Worm (Caenorhabditis elegans): Measurements from ENCODE around the gene str-77.
A peak's percentile ranks its signal among the peaks of the same experiment; 100 is the strongest.

str-77 gene

ce11 chrV:17752340-17752739, 33.6 kb downstream of the str-77 start:
- TF ChIP-seq nhr-80 (tag; optimal IDR thresholded peaks at IDR 0.05) (peak; percentile 90), dox-1 (GFP tag; IDR thresholded peaks at IDR 0.05) (0 out of 2 replicates have a peak, but pooled peaks have one; percentile 12), cebp-1 (GFP tag; IDR thresholded peaks at IDR 0.05) (no peak), cebp-1 (tag; optimal IDR thresholded peaks at IDR 0.05) (peak; percentile 37), tbp1 (GFP tag; optimal IDR thresholded peaks at IDR 0.05) (peak; percentile 0), ztf-6 (GFP tag; IDR thresholded peaks at IDR 0.05) (no peak), snpc-4 (GFP tag; optimal IDR thresholded peaks at IDR 0.05) (no peak), snpc-4 (tag; optimal IDR thresholded peaks at IDR 0.05) (peak in 1 of 4 experiments; percentile 14), attf-6 (GFP tag; IDR thresholded peaks at IDR 0.05) (no peak)

ce11 chrV:17754999-17755398, 36.3 kb downstream of the str-77 start:
- TF ChIP-seq nhr-80 (tag; optimal IDR thresholded peaks at IDR 0.05) (peak; percentile 31), repo-1 (tag; optimal IDR thresholded peaks at IDR 0.05) (no peak)

DNA sequence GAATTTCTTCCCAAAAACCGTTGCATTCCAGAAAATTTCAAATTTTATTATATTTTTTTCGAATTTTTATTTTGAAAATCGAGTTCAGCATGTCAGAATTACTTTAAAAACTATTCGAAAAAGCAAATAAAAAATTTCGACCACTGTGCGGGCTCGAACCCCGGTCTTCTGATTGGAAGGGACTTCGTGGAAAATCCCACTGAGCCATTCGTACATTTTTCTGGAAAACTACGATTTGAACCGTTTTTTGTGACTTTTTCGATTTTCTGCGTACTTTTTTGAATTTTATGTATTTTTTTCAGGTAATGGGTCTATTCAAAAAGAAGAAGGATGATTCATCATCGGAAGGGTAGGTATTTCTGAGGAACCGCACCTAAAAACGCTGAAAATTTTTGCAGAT, 36.8 kb downstream of the str-77 start, which contains the start of gene pgp-9:
Gene pgp-9, plus strand, starts transcription at position 301 of the 400 bp plus-strand sequence.
- no peak for TF ChIP-seq nhr-80 (tag; optimal IDR thresholded peaks at IDR 0.05)
- TF ChIP-seq attf-5 (GFP tag; optimal IDR thresholded peaks at IDR 0.05): no peak
- TF ChIP-seq rec-8 (tag; optimal IDR thresholded peaks at IDR 0.05): no peak
- TF ChIP-seq lag-1 (GFP tag; IDR thresholded peaks at IDR 0.05): no peak
- no peak for TF ChIP-seq nfya-1 (tag; optimal IDR thresholded peaks at IDR 0.05; ENCODE audit: borderline replicate concordance, insufficient read depth)
- TF ChIP-seq B0035.1 (tag; optimal IDR thresholded peaks at IDR 0.05): no peak
- no peak for TF ChIP-seq T26A5.8 (tag; optimal IDR thresholded peaks at IDR 0.05)
- TF ChIP-seq aptf-2 (GFP tag; conservative IDR thresholded peaks at IDR 0.05): no peak
- no peak for TF ChIP-seq athp-1 (tag; optimal IDR thresholded peaks at IDR 0.05)
- TF ChIP-seq snpc-1.1 (tag; optimal IDR thresholded peaks at IDR 0.05; ENCODE audit: insufficient read depth): no peak

DNA sequence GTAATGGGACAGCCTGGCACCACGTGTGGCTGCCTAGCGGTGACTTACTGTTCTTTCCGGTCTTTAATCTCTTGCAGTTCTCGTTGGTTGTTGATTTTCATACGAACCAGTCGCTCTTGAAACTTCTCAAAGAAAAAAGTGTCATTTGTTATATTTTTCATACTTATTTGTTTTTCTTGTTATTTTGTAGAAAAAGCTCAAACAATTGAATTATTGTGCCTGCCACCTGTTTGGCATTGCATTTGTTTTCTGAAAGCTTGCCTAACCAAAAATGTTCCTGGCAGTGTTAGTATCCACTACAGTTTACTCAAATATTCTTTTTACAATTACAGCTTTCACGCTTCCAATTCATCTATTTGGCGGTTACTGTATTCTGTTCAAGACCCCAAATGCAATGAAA, 46.3 kb downstream of the str-77 start, which contains the start of the genes C47A10.16 and srh-283:
Gene C47A10.16, minus strand, starts transcription at position 101 of the 400 bp plus-strand sequence.
Gene srh-283, plus strand, starts transcription at position 272 of the 400 bp plus-strand sequence.
- TF ChIP-seq K12H6.12 (tag; optimal IDR thresholded peaks at IDR 0.05) (no peak), dpff-1 (tag; optimal IDR thresholded peaks at IDR 0.05) (no peak), egl-18 (GFP tag; IDR thresholded peaks at IDR 0.05) (no peak), ztf-18 (tag; optimal IDR thresholded peaks at IDR 0.05) (no peak), rec-8 (tag; optimal IDR thresholded peaks at IDR 0.05) (no peak), snpc-4 (GFP tag; optimal IDR thresholded peaks at IDR 0.05) (no peak), snpc-4 (tag; optimal IDR thresholded peaks at IDR 0.05) (no peak), ceh-91 (GFP tag; IDR thresholded peaks at IDR 0.05) (no peak), F37B4.10 (GFP tag; IDR thresholded peaks at IDR 0.05) (no peak)

DNA sequence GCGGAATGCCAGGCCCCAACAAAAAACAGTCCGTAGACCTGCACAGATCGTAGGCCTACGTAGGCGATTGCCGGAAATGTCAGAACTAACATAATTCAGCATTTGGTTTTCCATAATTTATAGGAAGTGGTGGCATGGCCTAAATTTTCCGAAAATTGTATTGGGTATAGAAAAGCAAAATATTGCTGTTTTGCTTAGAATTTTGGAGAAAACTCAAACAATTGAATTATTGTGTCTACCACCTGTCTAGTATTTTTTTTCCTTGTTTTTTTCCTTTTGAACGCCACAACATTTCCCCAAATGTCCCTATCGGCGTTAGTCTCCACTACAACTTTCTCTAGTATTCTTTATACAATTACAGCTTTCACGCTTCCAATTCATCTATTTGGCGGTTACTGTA, 48.5 kb downstream of the str-77 start, which contains the start of gene srh-284:
Gene srh-284, plus strand, starts transcription at position 301 of the 400 bp plus-strand sequence.
- TF ChIP-seq let-526 (GFP tag; IDR thresholded peaks at IDR 0.05): no peak
- TF ChIP-seq egl-18 (GFP tag; IDR thresholded peaks at IDR 0.05): no peak
- no peak for TF ChIP-seq B0019.2 (GFP tag; conservative IDR thresholded peaks at IDR 0.05)
- no peak for TF ChIP-seq F49E8.2 (tag; optimal IDR thresholded peaks at IDR 0.05; ENCODE audit: insufficient read depth)
- TF ChIP-seq ztf-6 (GFP tag; IDR thresholded peaks at IDR 0.05): no peak
- no peak for TF ChIP-seq Y95B8A.8 (GFP tag; IDR thresholded peaks at IDR 0.05)
- no peak for TF ChIP-seq lin-26 (GFP tag; IDR thresholded peaks at IDR 0.05)
- no peak for TF ChIP-seq rec-8 (tag; optimal IDR thresholded peaks at IDR 0.05)
- TF ChIP-seq sdz-38 (tag; optimal IDR thresholded peaks at IDR 0.05): no peak
- no peak for TF ChIP-seq nhr-179 (tag; optimal IDR thresholded peaks at IDR 0.05)
- TF ChIP-seq repo-1 (tag; optimal IDR thresholded peaks at IDR 0.05): no peak
- no peak for TF ChIP-seq tbp1 (GFP tag; optimal IDR thresholded peaks at IDR 0.05)
- no peak for TF ChIP-seq ekl-4 (GFP tag; IDR thresholded peaks at IDR 0.05)
- no peak for TF ChIP-seq ztf-28 (GFP tag; IDR thresholded peaks at IDR 0.05)
- no peak for TF ChIP-seq egrh-3 (GFP tag; IDR thresholded peaks at IDR 0.05)
- no peak for TF ChIP-seq nhr-120 (GFP tag; IDR thresholded peaks at IDR 0.05)
- no peak for TF ChIP-seq ztf-3 (GFP tag; optimal IDR thresholded peaks at IDR 0.05)

Measured in whole organism, young adult.